Fruit fly (Drosophila melanogaster) whole organism, embryonic: ENCODE results near the gene L2HGDH.

Experiments
- Adf1 ChIP-seq: fragments of 200-800 bp; sonication (Bioruptor generic); IDR thresholded peaks from 2 replicates; pipeline ENCODE4 v1.3.6; 2022; ENCODE audit warnings: missing biosample characterization, missing genetic modification characterization
- Bteb2 ChIP-seq: fragments of 200-800 bp; sonication (Bioruptor generic); optimal IDR thresholded peaks from 2 replicates; lab custom pipeline; 2016; ENCODE audit warnings: missing biosample characterization, missing genetic modification characterization
- CG10366 ChIP-seq: fragments of 200-800 bp; sonication (Bioruptor generic); IDR thresholded peaks from 2 replicates; pipeline ENCODE4 v1.3.6; 2022; ENCODE audit warnings: missing biosample characterization, missing genetic modification characterization
- CG10565 ChIP-seq: fragments of 200-800 bp; sonication (Bioruptor generic); optimal IDR thresholded peaks from 3 replicates; lab custom pipeline; 2016; ENCODE audit warnings: missing biosample characterization, mild to moderate bottlenecking, missing genetic modification characterization
- CG11247 ChIP-seq: fragments of 200-800 bp; sonication (Bioruptor generic); IDR thresholded peaks from 2 replicates; pipeline ENCODE4 v1.3.6; 2022; ENCODE audit warnings: missing biosample characterization, missing genetic modification characterization
- CG11456 ChIP-seq: fragments of 200-800 bp; sonication (Bioruptor generic); IDR thresholded peaks from 3 replicates; pipeline ENCODE4 v1.3.6; 2022; ENCODE audit warnings: missing biosample characterization, missing genetic modification characterization
- CG11560 ChIP-seq: fragments of 200-800 bp; sonication (Bioruptor generic); IDR thresholded peaks from 3 replicates; pipeline ENCODE4 v1.3.6; 2022; ENCODE audit warnings: missing biosample characterization, missing genetic modification characterization
- CG12236 ChIP-seq: fragments of 200-800 bp; sonication (Bioruptor generic); optimal IDR thresholded peaks from 2 replicates; lab custom pipeline; 2016; ENCODE audit warnings: missing biosample characterization, missing genetic modification characterization
- CG12391 ChIP-seq: fragments of 200-800 bp; sonication (Bioruptor generic); optimal IDR thresholded peaks from 3 replicates; lab custom pipeline; 2018; ENCODE audit warnings: missing biosample characterization, mild to moderate bottlenecking, missing genetic modification characterization, moderate library complexity
- CG13123 ChIP-seq: fragments of 200-800 bp; sonication (Bioruptor generic); optimal IDR thresholded peaks from 2 replicates; lab custom pipeline; 2016; ENCODE audit warnings: missing biosample characterization, missing genetic modification characterization
- CG1603 ChIP-seq: fragments of 200-800 bp; sonication (Bioruptor generic); optimal IDR thresholded peaks from 2 replicates; lab custom pipeline; 2019; ENCODE audit warnings: missing biosample characterization, mild to moderate bottlenecking, missing genetic modification characterization, moderate library complexity
- CG18011 ChIP-seq: fragments of 200-800 bp; sonication (Bioruptor generic); optimal IDR thresholded peaks from 2 replicates; lab custom pipeline; 2017; ENCODE audit warnings: missing biosample characterization, missing genetic modification characterization, mild to moderate bottlenecking, moderate library complexity, missing genotype
- CG31441 ChIP-seq: fragments of 200-800 bp; sonication (Bioruptor generic); IDR thresholded peaks from 2 replicates; pipeline ENCODE4 v1.3.6; 2022; ENCODE audit warnings: missing biosample characterization, missing genetic modification characterization
- CG34376 ChIP-seq: fragments of 200-800 bp; sonication (Bioruptor generic); optimal IDR thresholded peaks from 2 replicates; lab custom pipeline; 2018; ENCODE audit warnings: missing biosample characterization, mild to moderate bottlenecking, missing genetic modification characterization
- CG34422 ChIP-seq: fragments of 200-800 bp; sonication (Bioruptor generic); IDR thresholded peaks from 3 replicates; pipeline ENCODE4 v1.3.6; 2022; ENCODE audit warnings: missing biosample characterization, missing genetic modification characterization
- CG42726 ChIP-seq: fragments of 200-800 bp; sonication (Bioruptor generic); IDR thresholded peaks from 2 replicates; pipeline ENCODE4 v1.3.6; 2022; ENCODE audit warnings: missing biosample characterization, missing genetic modification characterization; ENCODE audit not compliant: partially characterized antibody
- CG4617 ChIP-seq: fragments of 200-800 bp; sonication (Bioruptor generic); optimal IDR thresholded peaks from 3 replicates; lab custom pipeline; 2016; ENCODE audit warnings: missing biosample characterization, missing genetic modification characterization, borderline replicate concordance
- CG4707 ChIP-seq: fragments of 200-800 bp; sonication (Bioruptor generic); optimal IDR thresholded peaks from 2 replicates; lab custom pipeline; 2018; ENCODE audit warnings: missing biosample characterization, mild to moderate bottlenecking, missing genetic modification characterization, moderate library complexity
- CG7357 ChIP-seq: fragments of 200-800 bp; sonication (Bioruptor generic); IDR thresholded peaks from 3 replicates; pipeline ENCODE4 v1.3.6; 2022; ENCODE audit warnings: missing biosample characterization, missing genetic modification characterization
- CG8924 ChIP-seq: fragments of 200-800 bp; optimal IDR thresholded peaks from 3 replicates; lab custom pipeline; 2019; ENCODE audit warnings: missing biosample characterization, mild to moderate bottlenecking, missing genetic modification characterization, moderate library complexity
- Camta ChIP-seq: fragments of 200-800 bp; sonication (Bioruptor generic); optimal IDR thresholded peaks from 2 replicates; lab custom pipeline; 2016; ENCODE audit warnings: missing biosample characterization, missing genetic modification characterization
- Fer2 ChIP-seq: fragments of 200-800 bp; sonication (Bioruptor generic); optimal IDR thresholded peaks from 2 replicates; lab custom pipeline; 2018; ENCODE audit warnings: missing biosample characterization, mild to moderate bottlenecking, missing genetic modification characterization, moderate library complexity
- H15 ChIP-seq: fragments of 200-800 bp; sonication (Bioruptor generic); IDR thresholded peaks from 3 replicates; pipeline ENCODE4 v1.3.6; 2022; ENCODE audit warnings: missing biosample characterization, missing genetic modification characterization
- HHEX ChIP-seq: fragments of 200-800 bp; sonication (Bioruptor generic); optimal IDR thresholded peaks from 3 replicates; lab custom pipeline; 2017; ENCODE audit warnings: missing biosample characterization, mild to moderate bottlenecking, missing genetic modification characterization, missing genetic modification reagents
- HLH3B ChIP-seq: fragments of 200-800 bp; sonication (Bioruptor generic); IDR thresholded peaks from 2 replicates; pipeline ENCODE4 v1.3.6; 2022; ENCODE audit warnings: missing biosample characterization, missing genetic modification characterization
- HLH54F ChIP-seq: fragments of 200-800 bp; sonication (Bioruptor generic); optimal IDR thresholded peaks from 3 replicates; lab custom pipeline; 2016; ENCODE audit warnings: missing biosample characterization, missing genetic modification characterization
- HmgZ ChIP-seq: fragments of 200-800 bp; sonication (Bioruptor generic); optimal IDR thresholded peaks from 2 replicates; lab custom pipeline; 2018; ENCODE audit warnings: missing biosample characterization, mild to moderate bottlenecking, missing genetic modification characterization
- Lim3 ChIP-seq: fragments of 200-800 bp; sonication (Bioruptor generic); IDR thresholded peaks from 2 replicates; pipeline ENCODE4 v1.3.6; 2022; ENCODE audit warnings: missing biosample characterization, missing genetic modification characterization
- PHDP ChIP-seq: fragments of 200-800 bp; sonication (Bioruptor generic); optimal IDR thresholded peaks from 3 replicates; lab custom pipeline; 2018; ENCODE audit warnings: missing biosample characterization, mild to moderate bottlenecking, missing genetic modification characterization, moderate library complexity
- Scr ChIP-seq: fragments of 200-800 bp; sonication (Bioruptor generic); IDR thresholded peaks from 2 replicates; pipeline ENCODE4 v1.3.6; 2022; ENCODE audit warnings: missing biosample characterization, missing genetic modification characterization; ENCODE audit not compliant: partially characterized antibody
- Spps ChIP-seq: fragments of 200-800 bp; sonication (Bioruptor generic); optimal IDR thresholded peaks from 2 replicates; lab custom pipeline; 2018; ENCODE audit warnings: missing biosample characterization, mild to moderate bottlenecking, missing genetic modification characterization
- Trl ChIP-seq, 3 experiments: fragments of >200 bp in 2 of 3; fragments of 200-800 bp in 1 of 3; sonication (Bioruptor generic) in 1 of 3; optimal IDR thresholded peaks; 2 replicates in 1 of 3; 3 replicates in 2 of 3; lab custom pipeline; 2016 to 2017; ENCODE audit warnings: missing biosample characterization in 1 of 3, missing genetic modification characterization in 1 of 3
- bsh ChIP-seq, 2 experiments: fragments of 200-800 bp; sonication (Bioruptor generic); optimal IDR thresholded peaks; 2 replicates each; lab custom pipeline; 2017 to 2018; ENCODE audit warnings: mild to moderate bottlenecking in 2 of 2, missing biosample characterization in 2 of 2, missing genetic modification characterization in 2 of 2, moderate library complexity in 1 of 2
- dpn ChIP-seq, 2 experiments: fragments of 200-800 bp; sonication (Bioruptor generic); optimal IDR thresholded peaks; 3 replicates each; lab custom pipeline; 2016; ENCODE audit warnings: missing biosample characterization in 2 of 2, missing genetic modification characterization in 2 of 2
- ewg ChIP-seq: fragments of 200-800 bp; sonication (Bioruptor generic); optimal IDR thresholded peaks from 3 replicates; lab custom pipeline; 2017; ENCODE audit warnings: mild to moderate bottlenecking, missing biosample characterization, missing genetic modification reagents, missing genetic modification characterization
- fru ChIP-seq: fragments of >200 bp; optimal IDR thresholded peaks from 2 replicates; lab custom pipeline; 2017
- grn ChIP-seq: fragments of 200-800 bp; sonication (Bioruptor generic); optimal IDR thresholded peaks from 3 replicates; lab custom pipeline; 2017; ENCODE audit warnings: missing biosample characterization, missing genetic modification characterization
- ind ChIP-seq: fragments of 200-800 bp; sonication (Bioruptor generic); optimal IDR thresholded peaks from 3 replicates; lab custom pipeline; 2016; ENCODE audit warnings: missing biosample characterization, missing genetic modification characterization
- klu ChIP-seq: fragments of 200-800 bp; sonication (Bioruptor generic); IDR thresholded peaks from 2 replicates; pipeline ENCODE4 v1.3.6; 2022; ENCODE audit warnings: missing biosample characterization, missing genetic modification characterization
- lbe ChIP-seq: fragments of 200-800 bp; sonication (Bioruptor generic); optimal IDR thresholded peaks from 2 replicates; lab custom pipeline; 2016; ENCODE audit warnings: missing biosample characterization, mild to moderate bottlenecking, missing genetic modification characterization
- lmd ChIP-seq: fragments of 200-800 bp; sonication (Bioruptor generic); IDR thresholded peaks from 2 replicates; pipeline ENCODE4 v1.3.6; 2022; ENCODE audit warnings: missing biosample characterization, missing genetic modification characterization
- nerfin-1 ChIP-seq: fragments of 200-800 bp; sonication (Bioruptor generic); optimal IDR thresholded peaks from 3 replicates; lab custom pipeline; 2019; ENCODE audit warnings: missing biosample characterization, mild to moderate bottlenecking, missing genetic modification characterization, moderate library complexity
- peb ChIP-seq: fragments of 200-800 bp; sonication (Bioruptor generic); IDR thresholded peaks from 2 replicates; pipeline ENCODE4 v1.3.6; 2022; ENCODE audit warnings: missing biosample characterization, missing genetic modification characterization
- pum ChIP-seq: fragments of 200-800 bp; sonication (Bioruptor generic); optimal IDR thresholded peaks from 2 replicates; lab custom pipeline; 2016; ENCODE audit warnings: missing biosample characterization, missing genetic modification characterization
- rib ChIP-seq: fragments of 200-800 bp; sonication (Bioruptor generic); IDR thresholded peaks from 2 replicates; pipeline ENCODE4 v1.3.6; 2022; ENCODE audit warnings: missing biosample characterization, missing genetic modification characterization
- salm ChIP-seq: fragments of 200-800 bp; sonication (Bioruptor generic); optimal IDR thresholded peaks from 2 replicates; lab custom pipeline; 2018; ENCODE audit warnings: missing biosample characterization, mild to moderate bottlenecking, missing genetic modification characterization
- sens ChIP-seq: fragments of 200-800 bp; sonication (Bioruptor generic); peaks from one replicate; lab custom pipeline; 2016; ENCODE audit warnings: missing biosample characterization, missing genetic modification characterization
- sima ChIP-seq: fragments of 200-800 bp; sonication (Bioruptor generic); optimal IDR thresholded peaks from 2 replicates; lab custom pipeline; 2016; ENCODE audit warnings: missing biosample characterization, missing genetic modification characterization
- sr ChIP-seq: fragments of 200-800 bp; sonication (Bioruptor generic); IDR thresholded peaks from 3 replicates; pipeline ENCODE4 v1.3.6; 2022; ENCODE audit warnings: missing biosample characterization, missing genetic modification characterization
- sug ChIP-seq: fragments of 200-800 bp; optimal IDR thresholded peaks from 2 replicates; lab custom pipeline; 2019; ENCODE audit warnings: missing biosample characterization, mild to moderate bottlenecking, missing genetic modification characterization, moderate library complexity
- unpg ChIP-seq: fragments of 200-800 bp; sonication (Bioruptor generic); optimal IDR thresholded peaks from 3 replicates; lab custom pipeline; 2018; ENCODE audit warnings: missing biosample characterization, mild to moderate bottlenecking, missing genetic modification characterization, moderate library complexity
- vfl ChIP-seq: fragments of 200-800 bp; sonication (Bioruptor generic); optimal IDR thresholded peaks from 2 replicates; lab custom pipeline; 2016; ENCODE audit warnings: missing biosample characterization, missing genetic modification characterization

The L2HGDH gene

dm6 chr2L:19019160-19019592 is 44.9 kb upstream of the L2HGDH start (continued):
- no peak for TF ChIP-seq CG42726 (GFP tag; lab: Robert Waterston, UW)
- TF ChIP-seq CG1603 (tag; lab: Kevin White, UChicago) = no peak
- 0 out of 2 replicates have a peak, but pooled peaks have one; percentile 3 for TF ChIP-seq lmd (GFP tag; lab: Robert Waterston, UW)
- no peak for TF ChIP-seq nerfin-1 (tag; lab: Kevin White, UChicago)
- no peak for TF ChIP-seq peb (GFP tag; lab: Robert Waterston, UW)
- no peak for TF ChIP-seq Scr
- no peak for TF ChIP-seq Camta
- no peak for TF ChIP-seq salm (tag; lab: Kevin White, UChicago)
- no peak for TF ChIP-seq CG34422 (GFP tag; lab: Robert Waterston, UW)
- TF ChIP-seq CG10565 (GFP tag; lab: Kevin White, UChicago) = no peak
- no peak for TF ChIP-seq Lim3 (GFP tag; lab: Robert Waterston, UW)
- TF ChIP-seq CG7357 (GFP tag; lab: Robert Waterston, UW) = no peak
- TF ChIP-seq CG12391 = peak; percentile 7
- no peak for TF ChIP-seq HmgZ
- no peak for TF ChIP-seq Spps
- TF ChIP-seq unpg (GFP tag; lab: Kevin White, UChicago) = no peak
- peak in 1 of 2 experiments; percentile 18 for TF ChIP-seq dpn (GFP tag; optimal IDR thresholded peaks at IDR 0.05; lab: Kevin White, UChicago)
- peak; percentile 29 for TF ChIP-seq sug (tag; lab: Kevin White, UChicago)
- no peak for TF ChIP-seq Bteb2 (GFP tag; lab: Kevin White, UChicago)
- no peak for TF ChIP-seq rib (GFP tag; lab: Robert Waterston, UW)
- peak; percentile 52 for TF ChIP-seq HHEX (GFP tag; lab: Kevin White, UChicago)
- no peak for TF ChIP-seq CG12236 (GFP tag; lab: Kevin White, UChicago)
- TF ChIP-seq lbe = no peak
- TF ChIP-seq CG18011 = no peak
- peak; percentile 25 for TF ChIP-seq ind (GFP tag; lab: Kevin White, UChicago)
- peak; percentile 84 for TF ChIP-seq sens
- TF ChIP-seq HLH54F (GFP tag; lab: Kevin White, UChicago) = peak; percentile 28
- no peak for TF ChIP-seq Trl (optimal IDR thresholded peaks at IDR 0.05; lab: Kevin White, UChicago)
- TF ChIP-seq Trl (GFP tag; optimal IDR thresholded peaks at IDR 0.05; lab: Kevin White, UChicago) = no peak
- no peak for TF ChIP-seq HLH3B
- peak; percentile 34 for TF ChIP-seq CG34376 (GFP tag; lab: Kevin White, UChicago)
- TF ChIP-seq CG11456 (GFP tag; lab: Robert Waterston, UW) = no peak
- TF ChIP-seq H15 (GFP tag; lab: Robert Waterston, UW) = no peak
- TF ChIP-seq CG11560 = 0 out of 3 replicates have a peak, but pooled peaks have one; percentile 42
- TF ChIP-seq CG10366 (GFP tag; lab: Robert Waterston, UW) = no peak
- no peak for TF ChIP-seq pum (GFP tag; lab: Kevin White, UChicago)
- peak; percentile 28 for TF ChIP-seq CG8924
- TF ChIP-seq PHDP = no peak
- TF ChIP-seq bsh (GFP tag; optimal IDR thresholded peaks at IDR 0.05; lab: Kevin White, UChicago) = no peak
- no peak for TF ChIP-seq CG4707
- TF ChIP-seq sr (GFP tag; lab: Robert Waterston, UW) = no peak
- TF ChIP-seq Fer2 = no peak
- TF ChIP-seq ewg (GFP tag; lab: Kevin White, UChicago) = no peak
- TF ChIP-seq vfl (GFP tag; lab: Kevin White, UChicago) = no peak
- no peak for TF ChIP-seq CG13123 (GFP tag; lab: Kevin White, UChicago)
- TF ChIP-seq sima (GFP tag; lab: Kevin White, UChicago) = no peak
- no peak for TF ChIP-seq fru
- TF ChIP-seq CG11247 (GFP tag; lab: Robert Waterston, UW) = no peak
- TF ChIP-seq klu (GFP tag; lab: Robert Waterston, UW) = no peak
- TF ChIP-seq Adf1 = no peak
- TF ChIP-seq grn = no peak
- no peak for TF ChIP-seq CG4617 (GFP tag; lab: Kevin White, UChicago)
- 0 out of 2 replicates have a peak, but pooled peaks have one; percentile 30 for TF ChIP-seq CG31441
